Worm (Caenorhabditis elegans): ENCODE data around the gene gpx-3.

The gpx-3 gene

ce11 chrX:9565881-9566280 is 21.9 kb upstream of the gpx-3 start, which contains the start of gene moc-5:
TSS of gene moc-5 (minus strand) at chrX:9565981.
- TF ChIP-seq skn-1 (tag; optimal IDR thresholded peaks at IDR 0.05) = no peak
- TF ChIP-seq ceh-20 (GFP tag; IDR thresholded peaks at IDR 0.05) = no peak
- TF ChIP-seq lin-13 (GFP tag; optimal IDR thresholded peaks at IDR 0.05) = no peak
- no peak for TF ChIP-seq Y5F2A.4 (GFP tag; optimal IDR thresholded peaks at IDR 0.05)
- TF ChIP-seq snpc-1.2 (GFP tag; IDR thresholded peaks at IDR 0.05) = no peak
- no peak for TF ChIP-seq zfp-3 (GFP tag; conservative IDR thresholded peaks at IDR 0.05)
- TF ChIP-seq D1046.2 (GFP tag; IDR thresholded peaks at IDR 0.05) = no peak
- no peak for TF ChIP-seq T26A8.4 (GFP tag; IDR thresholded peaks at IDR 0.05)

- no peak for TF ChIP-seq nhr-28 (tag; optimal IDR thresholded peaks at IDR 0.05)
- TF ChIP-seq mep-1 (tag; optimal IDR thresholded peaks at IDR 0.05) = no peak
- no peak for TF ChIP-seq lir-3 (tag; optimal IDR thresholded peaks at IDR 0.05)
- no peak for TF ChIP-seq ceh-82 (tag; optimal IDR thresholded peaks at IDR 0.05)
- no peak for TF ChIP-seq R02D3.7 (tag; optimal IDR thresholded peaks at IDR 0.05)
Observed at ce11 chrX:9566429-9566828, 21.3 kb upstream of the gpx-3 start, which contains the start of gene F49E2.2. TSS of gene F49E2.2 (plus strand) at chrX:9566729.

ce11 chrX:9568574-9568973 is 19.2 kb upstream of the gpx-3 start:
- no peak for TF ChIP-seq nhr-11 (tag; optimal IDR thresholded peaks at IDR 0.05)
- peak in 1 of 2 experiments; percentile 41 for TF ChIP-seq hif-1 (tag; optimal IDR thresholded peaks at IDR 0.05)
- TF ChIP-seq daf-16 (GFP tag; optimal IDR thresholded peaks at IDR 0.05) = no peak
- peak; percentile 59 for TF ChIP-seq daf-16 (tag; optimal IDR thresholded peaks at IDR 0.05)
- TF ChIP-seq duxl-1 (tag; optimal IDR thresholded peaks at IDR 0.05; ENCODE audit: poor library complexity) = no peak
- TF ChIP-seq ceh-62 (tag; optimal IDR thresholded peaks at IDR 0.05) = no peak
- TF ChIP-seq ceh-28 (tag; optimal IDR thresholded peaks at IDR 0.05) = no peak
- TF ChIP-seq arid-1 (GFP tag; conservative IDR thresholded peaks at IDR 0.05) = no peak
- TF ChIP-seq daf-19 (GFP tag; conservative IDR thresholded peaks at IDR 0.05) = no peak
- peak; percentile 69 for TF ChIP-seq hlh-11 (tag; optimal IDR thresholded peaks at IDR 0.05)
- peak in 1 of 2 experiments; percentile 10 for TF ChIP-seq mdl-1 (tag; optimal IDR thresholded peaks at IDR 0.05)
- TF ChIP-seq nhr-28 (tag; optimal IDR thresholded peaks at IDR 0.05) = peak; percentile 26
- no peak for TF ChIP-seq set-16 (GFP tag; IDR thresholded peaks at IDR 0.05)
- TF ChIP-seq nhr-237 (tag; optimal IDR thresholded peaks at IDR 0.05) = no peak
- TF ChIP-seq dmd-6 (GFP tag; IDR thresholded peaks at IDR 0.05) = peak; percentile 72
- TF ChIP-seq php-3 (GFP tag; IDR thresholded peaks at IDR 0.05) = 0 out of 2 replicates have a peak, but pooled peaks have one; percentile 34
- no peak for TF ChIP-seq zfp-3 (GFP tag; conservative IDR thresholded peaks at IDR 0.05)
- TF ChIP-seq Y75B8A.6 (GFP tag; IDR thresholded peaks at IDR 0.05) = no peak
- no peak for TF ChIP-seq F26F4.8 (GFP tag; conservative IDR thresholded peaks at IDR 0.05)
- TF ChIP-seq dve-1 (tag; optimal IDR thresholded peaks at IDR 0.05; ENCODE audit: insufficient read depth) = peak; percentile 48
- TF ChIP-seq mxl-3 (GFP tag; optimal IDR thresholded peaks at IDR 0.05) = peak; percentile 9
- TF ChIP-seq daf-8 (GFP tag; IDR thresholded peaks at IDR 0.05) = no peak
- 0 out of 2 replicates have a peak, but pooled peaks have one; percentile 5 for TF ChIP-seq mxl-2 (GFP tag; conservative IDR thresholded peaks at IDR 0.05)
- no peak for TF ChIP-seq nhr-76 (tag; optimal IDR thresholded peaks at IDR 0.05)
- no peak for TF ChIP-seq spr-3 (GFP tag; optimal IDR thresholded peaks at IDR 0.05)
- TF ChIP-seq pqm-1 (tag; optimal IDR thresholded peaks at IDR 0.05) = peak; percentile 74
- TF ChIP-seq rbr-2 (tag; optimal IDR thresholded peaks at IDR 0.05) = no peak
- TF ChIP-seq Y105C5A.15 (GFP tag; IDR thresholded peaks at IDR 0.05) = no peak

Measured in whole organism, L4 larva.